Worm (Caenorhabditis elegans) whole organism, L1 larva: ENCODE data around the gene nhr-164.
A peak's percentile ranks its signal among the peaks of the same experiment; 100 is the strongest.
"Not testable (repeated sequence)": the region's sequence is repeated elsewhere in the genome, so short reads cannot be mapped to it uniquely, and the experiment has no call there.

ENCODE experiments used
- ama-1 ChIP-seq: fragments of 150-350 bp; optimal IDR thresholded peaks from 2 replicates; lab custom pipeline; 2014
- blmp-1 ChIP-seq: fragments of 150-350 bp; optimal IDR thresholded peaks from 2 replicates; lab custom pipeline; 2014; ENCODE audit warnings: missing biosample characterization, missing genetic modification characterization
- ceh-63 ChIP-seq: fragments of 200-800 bp; sonication (Bioruptor generic); optimal IDR thresholded peaks from 2 replicates; lab custom pipeline; 2018; ENCODE audit warnings: mild to moderate bottlenecking, missing genetic modification characterization, missing compliant biosample characterization
- ceh-82 ChIP-seq, 3 experiments: fragments of 150-350 bp in 1 of 3; sonication (generic microtip) in 2 of 3; optimal IDR thresholded peaks; 2 replicates each; lab custom pipeline; 2014 to 2017; ENCODE audit warnings: missing biosample characterization in 3 of 3, missing genetic modification characterization in 3 of 3
- ceh-88 ChIP-seq: fragments of 200-800 bp; sonication (Bioruptor generic); IDR thresholded peaks from 2 replicates; pipeline ENCODE4 v1.3.6; 2022; ENCODE audit warnings: missing genetic modification characterization, missing compliant biosample characterization
- dpl-1 ChIP-seq, 3 experiments: fragments of 150-350 bp in 2 of 3; sonication (generic microtip) in 1 of 3; optimal IDR thresholded peaks; 2 replicates each; lab custom pipeline; 2014 to 2017; ENCODE audit warnings: missing biosample characterization in 3 of 3, missing genetic modification characterization in 3 of 3, missing genetic modification reagents in 3 of 3
- dsc-1 ChIP-seq: sonication (generic microtip); optimal IDR thresholded peaks from 2 replicates; lab custom pipeline; 2016; ENCODE audit warnings: mild to moderate bottlenecking, missing genetic modification characterization, missing compliant biosample characterization
- efl-1 ChIP-seq, 4 experiments: fragments of 150-350 bp; optimal IDR thresholded peaks in 3 of 4; peaks in 1 of 4; 1 replicate in 1 of 4; 2 replicates in 3 of 4; lab custom pipeline; 2014; ENCODE audit warnings: missing biosample characterization in 2 of 4, missing genetic modification characterization in 2 of 4, missing genetic modification reagents in 2 of 4
- fkh-10 ChIP-seq: sonication (generic microtip); optimal IDR thresholded peaks from 2 replicates; lab custom pipeline; 2017; ENCODE audit warnings: missing biosample characterization, missing genetic modification reagents, missing genetic modification characterization
- grh-1 ChIP-seq: fragments of 200-800 bp; sonication (Bioruptor generic); IDR thresholded peaks from 2 replicates; pipeline ENCODE4 v1.3.6; 2022; ENCODE audit warnings: missing genetic modification reagents, missing genetic modification characterization, missing compliant biosample characterization
- hlh-4 ChIP-seq: sonication (generic microtip); optimal IDR thresholded peaks from 2 replicates; lab custom pipeline; 2016; ENCODE audit warnings: mild to moderate bottlenecking, missing genetic modification characterization, missing compliant biosample characterization
- hpl-2 ChIP-seq: fragments of 150-350 bp; optimal IDR thresholded peaks from 2 replicates; lab custom pipeline; 2014; ENCODE audit warnings: missing biosample characterization, missing genetic modification reagents, missing genetic modification characterization
- irx-1 ChIP-seq: sonication (generic microtip); optimal IDR thresholded peaks from 2 replicates; lab custom pipeline; 2016; ENCODE audit warnings: missing genetic modification characterization, missing compliant biosample characterization
- isw-1 ChIP-seq: fragments of 200-800 bp; sonication (Bioruptor generic); IDR thresholded peaks from 2 replicates; pipeline ENCODE4 v1.3.6; 2022; ENCODE audit warnings: missing genetic modification characterization, missing compliant biosample characterization
- lin-13 ChIP-seq: fragments of 150-350 bp; optimal IDR thresholded peaks from 2 replicates; lab custom pipeline; 2014; ENCODE audit warnings: missing biosample characterization, missing genetic modification reagents, missing genetic modification characterization
- lin-14 ChIP-seq: fragments of 200-800 bp; sonication (Bioruptor generic); optimal IDR thresholded peaks from 2 replicates; lab custom pipeline; 2018; ENCODE audit warnings: mild to moderate bottlenecking, missing genetic modification characterization, moderate library complexity, missing compliant biosample characterization
- lin-15B ChIP-seq: fragments of 150-350 bp; sonication (generic microtip); optimal IDR thresholded peaks from 3 replicates; lab custom pipeline; 2014; ENCODE audit warnings: missing biosample characterization, missing genetic modification characterization
- lin-35 ChIP-seq, 2 experiments: fragments of 150-350 bp; optimal IDR thresholded peaks; 2 replicates each; lab custom pipeline; 2014; ENCODE audit warnings: missing biosample characterization in 2 of 2, missing genetic modification characterization in 2 of 2, missing genetic modification reagents in 2 of 2
- mef-2 ChIP-seq: fragments of 150-350 bp; optimal IDR thresholded peaks from 2 replicates; lab custom pipeline; 2014; ENCODE audit warnings: missing biosample characterization, missing genetic modification characterization
- mep-1 ChIP-seq: fragments of 150-350 bp; optimal IDR thresholded peaks from 2 replicates; lab custom pipeline; 2014; ENCODE audit warnings: missing biosample characterization, missing genetic modification characterization
- nhr-47 ChIP-seq: sonication (generic microtip); optimal IDR thresholded peaks from 2 replicates; lab custom pipeline; 2016; ENCODE audit warnings: mild to moderate bottlenecking, missing genetic modification characterization, moderate library complexity, missing compliant biosample characterization
- nhr-76 ChIP-seq: sonication (generic microtip); optimal IDR thresholded peaks from 2 replicates; lab custom pipeline; 2017; ENCODE audit warnings: missing biosample characterization, missing genetic modification characterization
- pag-3 ChIP-seq: sonication (generic microtip); optimal IDR thresholded peaks from 2 replicates; lab custom pipeline; 2017; ENCODE audit warnings: missing genetic modification characterization, mild to moderate bottlenecking, missing compliant biosample characterization, antibody characterized with exemption, borderline replicate concordance; ENCODE audit not compliant: insufficient read depth
- pax-3 ChIP-seq: fragments of 200-800 bp; sonication (Bioruptor generic); optimal IDR thresholded peaks from 2 replicates; lab custom pipeline; 2018; ENCODE audit warnings: mild to moderate bottlenecking, missing genetic modification characterization, moderate library complexity, missing compliant biosample characterization
- pqm-1 ChIP-seq: sonication (generic microtip); optimal IDR thresholded peaks from 3 replicates; lab custom pipeline; 2017; ENCODE audit warnings: missing biosample characterization, missing genetic modification characterization
- skn-1 ChIP-seq: fragments of 150-350 bp; optimal IDR thresholded peaks from 2 replicates; lab custom pipeline; 2014; ENCODE audit warnings: missing biosample characterization, missing genetic modification characterization
- swsn-7 ChIP-seq: sonication (generic microtip); optimal IDR thresholded peaks from 2 replicates; lab custom pipeline; 2016; ENCODE audit warnings: missing genetic modification characterization, missing compliant biosample characterization
- unc-130 ChIP-seq: fragments of 150-350 bp; optimal IDR thresholded peaks from 2 replicates; lab custom pipeline; 2017; ENCODE audit warnings: missing biosample characterization, missing genetic modification characterization, inconsistent platforms
- vab-15 ChIP-seq: sonication (generic microtip); optimal IDR thresholded peaks from 2 replicates; lab custom pipeline; 2017; ENCODE audit warnings: missing genotype, mild to moderate bottlenecking, missing genetic modification characterization, missing compliant biosample characterization
- zag-1 ChIP-seq: fragments of 150-350 bp; optimal IDR thresholded peaks from 2 replicates; lab custom pipeline; 2014; ENCODE audit warnings: missing biosample characterization, missing genetic modification characterization
- zip-4 ChIP-seq: fragments of 200-800 bp; sonication (Bioruptor generic); optimal IDR thresholded peaks from 2 replicates; lab custom pipeline; 2018; ENCODE audit warnings: mild to moderate bottlenecking, missing genetic modification characterization, moderate library complexity, missing compliant biosample characterization
- ztf-4 ChIP-seq: fragments of 150-350 bp; optimal IDR thresholded peaks from 2 replicates; lab custom pipeline; 2014; ENCODE audit warnings: missing biosample characterization, missing genetic modification characterization

nhr-164 gene

DNA sequence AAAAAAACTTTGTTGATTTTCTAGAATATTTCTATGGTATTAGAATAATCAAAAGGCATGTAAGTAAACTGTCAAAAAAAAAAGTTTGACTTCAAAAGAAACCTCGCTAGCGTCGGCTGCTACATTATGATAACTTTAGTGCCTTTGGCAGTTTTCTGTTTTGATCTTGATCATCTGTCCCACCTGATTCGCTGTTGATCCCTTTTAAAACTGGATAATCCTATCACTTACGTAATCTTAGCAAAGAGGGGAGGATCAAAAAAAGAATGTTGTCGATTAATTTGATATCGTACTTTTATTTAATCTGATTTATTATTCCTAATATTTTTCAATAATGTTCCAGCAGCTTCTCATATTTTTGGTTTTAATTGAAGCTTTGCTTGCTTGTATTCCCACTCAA, 24.3 kb upstream of the nhr-164 start, which contains the start of gene M01B2.8:
TSS of gene M01B2.8 (plus strand) at position 301 of the 400 bp plus-strand sequence.
- TF ChIP-seq ama-1 (lab: Kevin White, UChicago) (no peak), dsc-1 (tag; lab: Kevin White, UChicago) (peak; percentile 0)

DNA sequence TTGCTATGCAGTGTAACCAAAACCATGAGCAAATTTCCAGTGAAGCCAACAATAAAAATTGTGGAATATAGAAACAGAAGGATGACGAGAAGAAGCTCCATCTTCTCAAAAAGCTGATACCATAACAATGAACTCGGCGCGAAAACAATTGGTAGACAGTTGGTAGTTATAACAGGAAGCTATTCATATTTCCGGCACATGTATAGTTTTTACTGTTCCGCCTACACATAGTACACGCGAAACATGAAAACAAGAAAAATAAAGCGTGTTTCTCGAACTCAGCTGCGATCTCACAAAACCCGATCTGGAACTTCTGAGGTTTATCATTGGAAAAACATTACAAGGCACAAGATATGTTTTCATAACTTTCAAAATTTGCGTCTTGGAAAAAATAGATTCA, 23.5 kb upstream of the nhr-164 start, which contains the start of gene srsx-37:
TSS of gene srsx-37 (minus strand) at position 101 of the 400 bp plus-strand sequence.
- no peak for TF ChIP-seq ceh-63 (GFP tag; lab: Kevin White, UChicago)
- no peak for TF ChIP-seq pqm-1 (tag; lab: Kevin White, UChicago)
- no peak for TF ChIP-seq zip-4 (GFP tag; lab: Kevin White, UChicago)
- TF ChIP-seq irx-1 (tag; lab: Kevin White, UChicago), result no peak
- no peak for TF ChIP-seq lin-13 (GFP tag; lab: Kevin White, UChicago)
- no peak for TF ChIP-seq efl-1 (optimal IDR thresholded peaks at IDR 0.05; lab: Kevin White, UChicago)
- no peak for TF ChIP-seq efl-1 (GFP tag; optimal IDR thresholded peaks at IDR 0.05 in 1 of 2; lab: Kevin White, UChicago)
- TF ChIP-seq lin-14, result no peak
- no peak for TF ChIP-seq nhr-76 (tag; lab: Kevin White, UChicago)

DNA sequence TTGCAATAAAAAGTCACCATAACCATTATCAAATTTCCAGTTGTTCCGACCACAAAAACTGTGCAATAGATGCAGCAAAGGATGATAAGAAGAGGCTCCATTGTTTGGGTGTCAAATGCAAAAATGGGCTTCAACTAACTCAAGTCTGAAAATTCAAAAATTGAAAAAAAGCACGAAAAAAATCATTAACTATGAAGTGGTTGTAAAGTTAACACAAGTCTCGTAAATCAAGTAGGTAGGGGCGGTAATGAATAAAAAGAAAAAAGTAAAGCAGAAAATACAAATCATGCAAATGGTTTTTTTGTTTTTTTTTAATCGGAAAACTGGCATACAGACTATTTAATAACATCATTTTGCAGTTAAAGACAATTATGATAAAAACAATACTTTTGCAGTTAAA, 21.1 kb upstream of the nhr-164 start, which contains the start of gene srsx-39:
TSS of gene srsx-39 (minus strand) at position 101 of the 400 bp plus-strand sequence.
- TF ChIP-seq dpl-1 (GFP tag; optimal IDR thresholded peaks at IDR 0.05; lab: Kevin White, UChicago); hpl-2 (GFP tag; lab: Kevin White, UChicago); swsn-7: not testable (repeated sequence)
- TF ChIP-seq, all 84 proteins: peak for 0; not testable (repeated sequence) for 84

DNA sequence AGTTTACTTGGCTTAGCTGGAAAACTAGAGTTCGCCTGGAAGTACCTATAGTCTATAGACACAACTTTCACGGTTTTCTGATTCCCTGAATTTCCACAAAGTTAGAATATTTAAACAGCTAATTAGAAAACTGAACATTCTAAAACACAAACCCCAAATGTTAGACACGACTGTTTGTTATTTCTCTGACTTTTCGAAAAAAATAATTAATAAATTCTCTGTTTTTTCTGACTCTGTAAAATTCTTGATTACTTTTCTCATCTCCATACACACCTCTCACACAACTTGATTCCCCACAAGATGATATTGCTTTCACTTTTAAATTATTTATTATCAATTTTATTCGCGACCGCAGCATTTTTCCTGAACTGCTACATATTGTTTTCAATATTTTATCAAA, 18.0 kb upstream of the nhr-164 start, which contains the start of gene srbc-75:
TSS of gene srbc-75 (plus strand) at position 301 of the 400 bp plus-strand sequence.
- TF ChIP-seq lin-35 (GFP tag; optimal IDR thresholded peaks at IDR 0.05; lab: Kevin White, UChicago) (no peak), blmp-1 (tag; lab: Kevin White, UChicago) (peak; percentile 3), isw-1 (GFP tag; lab: Robert Waterston, UW) (no peak)
- TF ChIP-seq, all 84 proteins: peak for 1

DNA sequence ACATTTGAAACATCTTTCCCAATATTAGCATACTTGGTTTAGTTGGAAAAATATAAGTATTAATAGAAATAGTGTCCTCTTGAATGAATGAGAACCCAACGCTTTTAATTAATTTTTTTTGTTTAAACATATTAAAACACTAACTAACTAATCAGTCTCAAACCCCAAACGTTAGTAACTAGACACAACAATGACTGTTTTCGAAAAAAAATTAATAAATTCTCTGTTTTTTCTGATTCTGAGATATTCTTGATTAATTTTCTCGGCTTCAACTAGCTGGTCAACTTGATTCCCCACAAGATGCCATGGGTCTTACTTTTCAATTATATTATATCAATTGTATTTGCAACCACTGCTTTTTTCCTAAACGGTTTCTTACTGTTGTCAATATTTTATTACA, 16.5 kb upstream of the nhr-164 start, which contains the start of gene srbc-76:
TSS of gene srbc-76 (plus strand) at position 301 of the 400 bp plus-strand sequence.
- TF ChIP-seq lin-15B (tag; lab: Kevin White, UChicago), result no peak
- TF ChIP-seq pax-3, result no peak
- TF ChIP-seq grh-1 (GFP tag; lab: Robert Waterston, UW), result no peak
- no peak for TF ChIP-seq ceh-88
- TF ChIP-seq mep-1 (tag; lab: Kevin White, UChicago), result no peak
- TF ChIP-seq nhr-47 (tag; lab: Kevin White, UChicago), result no peak
- TF ChIP-seq lin-13 (GFP tag; lab: Kevin White, UChicago), result no peak
- TF ChIP-seq isw-1 (GFP tag; lab: Robert Waterston, UW), result no peak
- no peak for TF ChIP-seq vab-15 (tag; lab: Kevin White, UChicago)
- no peak for TF ChIP-seq skn-1 (tag; lab: Kevin White, UChicago)
- TF ChIP-seq zag-1 (tag; lab: Kevin White, UChicago), result no peak
- no peak for TF ChIP-seq pag-3 (tag; lab: Kevin White, UChicago)
- TF ChIP-seq ceh-82 (tag; optimal IDR thresholded peaks at IDR 0.05; lab: Kevin White, UChicago), result no peak
- TF ChIP-seq hlh-4, result no peak
- no peak for TF ChIP-seq mef-2 (tag; lab: Kevin White, UChicago)
- TF ChIP-seq ztf-4 (tag; lab: Kevin White, UChicago), result no peak

DNA sequence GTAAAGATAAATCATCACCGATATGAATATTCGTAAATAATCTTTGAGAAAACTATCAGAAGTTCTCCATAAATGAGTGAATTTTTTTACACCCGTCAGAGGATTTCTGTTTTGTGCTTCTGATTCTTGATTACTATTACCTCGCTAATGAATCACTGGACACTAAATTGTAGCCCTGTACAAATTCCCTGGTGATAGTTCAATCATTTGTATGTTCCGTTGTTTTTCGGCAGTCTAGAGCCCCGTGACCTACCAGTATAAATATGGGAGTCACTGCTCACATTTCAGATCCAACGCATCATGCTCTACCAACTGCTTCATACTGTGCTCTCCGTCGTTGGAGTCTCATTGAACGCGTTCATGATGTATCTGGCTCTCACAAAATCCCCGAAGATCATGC, 14.7 kb upstream of the nhr-164 start, which contains the start of gene srd-28:
TSS of gene srd-28 (plus strand) at position 301 of the 400 bp plus-strand sequence.
- TF ChIP-seq fkh-10; skn-1 (tag; lab: Kevin White, UChicago); unc-130 (tag; lab: Kevin White, UChicago): not testable (repeated sequence)
